Fruit fly (Drosophila melanogaster): Measurements from ENCODE around the gene Cpr97Eb.

The Cpr97Eb gene

DNA sequence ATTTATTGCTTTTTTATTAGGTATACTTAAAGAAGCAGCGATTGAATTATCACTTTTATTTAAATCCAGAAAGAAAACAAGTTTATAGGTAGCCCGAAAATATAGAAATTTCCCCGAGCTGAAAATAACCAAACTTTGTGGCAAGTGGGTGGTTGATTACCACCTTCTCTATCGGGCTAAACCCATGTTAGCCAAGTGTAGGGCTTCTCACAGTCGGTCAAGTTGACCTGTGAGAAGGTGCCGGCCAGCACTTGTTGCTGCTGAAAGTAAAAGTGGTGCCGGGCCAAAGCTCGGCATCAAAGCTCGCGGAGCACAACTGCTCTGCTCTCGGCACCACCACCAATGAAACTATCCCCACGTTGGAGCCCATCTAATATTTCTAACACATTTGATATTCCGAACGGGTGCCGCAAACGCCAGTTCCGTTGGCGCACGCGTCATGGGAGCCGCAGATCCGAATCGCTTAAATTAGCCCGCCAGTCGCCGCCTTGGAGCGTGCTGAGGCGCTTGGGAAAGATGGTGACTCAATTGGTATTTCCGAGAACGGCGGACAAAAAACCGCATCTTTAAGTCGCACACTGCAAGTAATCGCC, 19.9 kb downstream of the Cpr97Eb start (continued):
- no peak for TF ChIP-seq CG7745 (tag; optimal IDR thresholded peaks at IDR 0.05)
- no peak for TF ChIP-seq CG7928 (GFP tag; optimal IDR thresholded peaks at IDR 0.05)
- peak; percentile 31; the same call in 1 of the 2 replicates for TF ChIP-seq CG14441 (GFP tag; IDR thresholded peaks at IDR 0.05)
- no peak for TF ChIP-seq hth (optimal IDR thresholded peaks at IDR 0.05)
- no peak for TF ChIP-seq CG8089 (GFP tag; optimal IDR thresholded peaks at IDR 0.05)
- TF ChIP-seq sc (optimal IDR thresholded peaks at IDR 0.05), result no peak
- no peak for TF ChIP-seq sc (GFP tag; optimal IDR thresholded peaks at IDR 0.05)
- no peak for TF ChIP-seq Hey (tag; optimal IDR thresholded peaks at IDR 0.05)
- no peak for TF ChIP-seq rib (GFP tag; IDR thresholded peaks at IDR 0.05)
- TF ChIP-seq Blimp-1 (GFP tag; optimal IDR thresholded peaks at IDR 0.05), result peak; percentile 98
- TF ChIP-seq wdn (GFP tag; IDR thresholded peaks at IDR 0.05), result no peak
- TF ChIP-seq CG12104 (GFP tag; optimal IDR thresholded peaks at IDR 0.05), result no peak
- TF ChIP-seq pros (GFP tag; optimal IDR thresholded peaks at IDR 0.05), result no peak
- TF ChIP-seq YL-1 (GFP tag; optimal IDR thresholded peaks at IDR 0.05), result no peak
- peak; percentile 1 for TF ChIP-seq CG17385 (GFP tag; optimal IDR thresholded peaks at IDR 0.05)
- TF ChIP-seq cg (GFP tag; optimal IDR thresholded peaks at IDR 0.05), result peak; percentile 29
- TF ChIP-seq ham (GFP tag; IDR thresholded peaks at IDR 0.05), result no peak
- no peak for TF ChIP-seq CG11723 (GFP tag; optimal IDR thresholded peaks at IDR 0.05)
- no peak for TF ChIP-seq tll (GFP tag; optimal IDR thresholded peaks at IDR 0.05)
- no peak for TF ChIP-seq TFAM (GFP tag; optimal IDR thresholded peaks at IDR 0.05)
- TF ChIP-seq z (GFP tag; IDR thresholded peaks at IDR 0.05), result 0 out of 3 replicates have a peak, but pooled peaks have one; percentile 8
- TF ChIP-seq CG4707 (GFP tag; optimal IDR thresholded peaks at IDR 0.05), result no peak
- TF ChIP-seq wek (GFP tag; optimal IDR thresholded peaks at IDR 0.05), result no peak
- no peak for TF ChIP-seq CG8290 (GFP tag; optimal IDR thresholded peaks at IDR 0.05)
- peak in 1 of 2 experiments; percentile 17 for TF ChIP-seq CG8290 (tag; optimal IDR thresholded peaks at IDR 0.05)
- TF ChIP-seq sens (GFP tag), result peak; percentile 67
- no peak for TF ChIP-seq ash1 (GFP tag; optimal IDR thresholded peaks at IDR 0.05)
- no peak for TF ChIP-seq tin (GFP tag; optimal IDR thresholded peaks at IDR 0.05)
- TF ChIP-seq ara (GFP tag; IDR thresholded peaks at IDR 0.05), result no peak
- TF ChIP-seq fd96Cb (tag; optimal IDR thresholded peaks at IDR 0.05), result no peak
- peak; percentile 33; the same call in 2 of the 3 replicates for TF ChIP-seq dysf (GFP tag; IDR thresholded peaks at IDR 0.05)
- no peak for TF ChIP-seq Stat92E (GFP tag; optimal IDR thresholded peaks at IDR 0.05)
- no peak for TF ChIP-seq fru (optimal IDR thresholded peaks at IDR 0.05)
- TF ChIP-seq dimm (GFP tag; IDR thresholded peaks at IDR 0.05), result no peak
- no peak for TF ChIP-seq NFAT (GFP tag; IDR thresholded peaks at IDR 0.05)
- 0 out of 2 replicates have a peak, but pooled peaks have one; percentile 19 for TF ChIP-seq CG32532 (GFP tag; IDR thresholded peaks at IDR 0.05)
- no peak for TF ChIP-seq gt (GFP tag; IDR thresholded peaks at IDR 0.05)
- peak; percentile 31 for TF ChIP-seq Oli (tag; optimal IDR thresholded peaks at IDR 0.05)
- TF ChIP-seq Sox102F (GFP tag; optimal IDR thresholded peaks at IDR 0.05), result peak; percentile 24
- TF ChIP-seq Lpt (GFP tag; optimal IDR thresholded peaks at IDR 0.05), result no peak
- 0 out of 4 replicates have a peak, but pooled peaks have one; percentile 15 for TF ChIP-seq Gug (GFP tag; IDR thresholded peaks at IDR 0.05)
- TF ChIP-seq Dp (GFP tag; optimal IDR thresholded peaks at IDR 0.05), result no peak
- no peak for TF ChIP-seq CG17912 (GFP tag; optimal IDR thresholded peaks at IDR 0.05)
- TF ChIP-seq shn (GFP tag; optimal IDR thresholded peaks at IDR 0.05), result peak; percentile 20
- TF ChIP-seq CG4404 (GFP tag; IDR thresholded peaks at IDR 0.05), result no peak
- TF ChIP-seq CG32767 (GFP tag; IDR thresholded peaks at IDR 0.05), result no peak
- TF ChIP-seq Hand (GFP tag; optimal IDR thresholded peaks at IDR 0.05), result no peak
- no peak for TF ChIP-seq CG30431 (GFP tag; optimal IDR thresholded peaks at IDR 0.05)
- TF ChIP-seq bowl (GFP tag; IDR thresholded peaks at IDR 0.05), result 0 out of 2 replicates have a peak, but pooled peaks have one; percentile 6
- no peak for TF ChIP-seq scrt (GFP tag; optimal IDR thresholded peaks at IDR 0.05)
- TF ChIP-seq maf-S (GFP tag; optimal IDR thresholded peaks at IDR 0.05), result no peak
- TF ChIP-seq MESR4 (GFP tag; optimal IDR thresholded peaks at IDR 0.05), result no peak
